Fruit fly (Drosophila melanogaster) whole organism, embryonic: Measurements from ENCODE around the gene Noa36.

Source experiments
- Asciz ChIP-seq: fragments of 200-800 bp; sonication (Bioruptor generic); optimal IDR thresholded peaks from 2 replicates; lab custom pipeline; 2017; ENCODE audit warnings: missing biosample characterization, mild to moderate bottlenecking, missing genetic modification characterization, missing genetic modification reagents
- CG10209 ChIP-seq: fragments of 200-800 bp; sonication (Bioruptor generic); optimal IDR thresholded peaks from 3 replicates; lab custom pipeline; 2017; ENCODE audit warnings: missing biosample characterization, mild to moderate bottlenecking, missing genetic modification characterization, missing genetic modification reagents
- CG1233 ChIP-seq: fragments of 200-800 bp; sonication (Bioruptor generic); optimal IDR thresholded peaks from 4 replicates; lab custom pipeline; 2018; ENCODE audit warnings: missing biosample characterization, mild to moderate bottlenecking, missing genetic modification characterization
- CG1529 ChIP-seq: fragments of 200-800 bp; sonication (Bioruptor generic); optimal IDR thresholded peaks from 3 replicates; lab custom pipeline; 2018; ENCODE audit warnings: missing biosample characterization, missing genetic modification characterization
- CG17328 ChIP-seq: fragments of 200-800 bp; sonication (Bioruptor generic); IDR thresholded peaks from 2 replicates; pipeline ENCODE4 v1.3.6; 2022; ENCODE audit warnings: missing biosample characterization, missing genetic modification characterization
- CG18764 ChIP-seq: fragments of 200-800 bp; sonication (Bioruptor generic); optimal IDR thresholded peaks from 3 replicates; lab custom pipeline; 2016; ENCODE audit warnings: missing biosample characterization, missing genetic modification characterization
- CG2116 ChIP-seq: fragments of 200-800 bp; sonication (Bioruptor generic); optimal IDR thresholded peaks from 3 replicates; lab custom pipeline; 2018; ENCODE audit warnings: missing biosample characterization, mild to moderate bottlenecking, missing genetic modification characterization
- CG2678 ChIP-seq: fragments of 200-800 bp; sonication (Bioruptor generic); optimal IDR thresholded peaks from 3 replicates; lab custom pipeline; 2019; ENCODE audit warnings: missing biosample characterization, mild to moderate bottlenecking, missing genetic modification characterization, moderate library complexity
- CG5245 ChIP-seq: fragments of 200-800 bp; sonication (Bioruptor generic); optimal IDR thresholded peaks from 3 replicates; lab custom pipeline; 2016; ENCODE audit warnings: missing biosample characterization, missing genetic modification characterization
- CG7928 ChIP-seq: fragments of 200-800 bp; sonication (Bioruptor generic); optimal IDR thresholded peaks from 2 replicates; lab custom pipeline; 2017; ENCODE audit warnings: missing biosample characterization, mild to moderate bottlenecking, missing genetic modification characterization
- CG8290 ChIP-seq, 3 experiments: fragments of 200-800 bp; sonication (Bioruptor generic); optimal IDR thresholded peaks; 2 replicates each; lab custom pipeline; 2016 to 2019; ENCODE audit warnings: missing biosample characterization in 3 of 3, missing genetic modification characterization in 3 of 3, mild to moderate bottlenecking in 2 of 3, moderate library complexity in 1 of 3
- CG9727 ChIP-seq: fragments of 200-800 bp; sonication (Bioruptor generic); optimal IDR thresholded peaks from 3 replicates; lab custom pipeline; 2017; ENCODE audit warnings: missing biosample characterization, mild to moderate bottlenecking, missing genetic modification characterization
- CoRest ChIP-seq: fragments of 200-800 bp; sonication (Bioruptor generic); optimal IDR thresholded peaks from 3 replicates; lab custom pipeline; 2018; ENCODE audit warnings: missing biosample characterization, mild to moderate bottlenecking, missing genetic modification characterization, moderate library complexity
- Dad ChIP-seq: fragments of 200-800 bp; sonication (Bioruptor generic); optimal IDR thresholded peaks from 3 replicates; lab custom pipeline; 2016; ENCODE audit warnings: missing biosample characterization, missing genetic modification characterization
- Fer3 ChIP-seq: fragments of 200-800 bp; sonication (Bioruptor generic); optimal IDR thresholded peaks from 2 replicates; lab custom pipeline; 2018; ENCODE audit warnings: missing biosample characterization, mild to moderate bottlenecking, missing genetic modification characterization, moderate library complexity
- TFAM ChIP-seq: fragments of 200-800 bp; sonication (Bioruptor generic); optimal IDR thresholded peaks from 2 replicates; lab custom pipeline; 2017; ENCODE audit warnings: missing biosample characterization, missing genetic modification characterization, inconsistent platforms
- ac ChIP-seq: fragments of 200-800 bp; sonication (Bioruptor generic); optimal IDR thresholded peaks from 3 replicates; lab custom pipeline; 2017; ENCODE audit warnings: missing biosample characterization, mild to moderate bottlenecking, missing genetic modification characterization
- bcd ChIP-seq: fragments of 200-800 bp; sonication (Bioruptor generic); optimal IDR thresholded peaks from 2 replicates; lab custom pipeline; 2017; ENCODE audit warnings: missing biosample characterization, mild to moderate bottlenecking, missing genetic modification characterization
- cg ChIP-seq: fragments of 200-800 bp; sonication (Bioruptor generic); optimal IDR thresholded peaks from 3 replicates; lab custom pipeline; 2019; ENCODE audit warnings: missing biosample characterization, mild to moderate bottlenecking, missing genetic modification characterization, moderate library complexity
- croc ChIP-seq: fragments of 200-800 bp; sonication (Bioruptor generic); conservative IDR thresholded peaks from 3 replicates; pipeline ENCODE4 v1.3.6; 2022; ENCODE audit warnings: missing biosample characterization, missing genetic modification characterization
- dan ChIP-seq: fragments of 200-800 bp; sonication (Bioruptor generic); IDR thresholded peaks from 2 replicates; pipeline ENCODE4 v1.3.6; 2022; ENCODE audit warnings: missing biosample characterization, missing genetic modification characterization
- dmrt11E ChIP-seq: fragments of 200-800 bp; sonication (Bioruptor generic); optimal IDR thresholded peaks from 3 replicates; lab custom pipeline; 2018; ENCODE audit warnings: missing biosample characterization, mild to moderate bottlenecking, missing genetic modification characterization, moderate library complexity
- grau ChIP-seq: fragments of 200-800 bp; optimal IDR thresholded peaks from 3 replicates; lab custom pipeline; 2019; ENCODE audit warnings: missing biosample characterization, mild to moderate bottlenecking, missing genetic modification characterization, moderate library complexity
- kni ChIP-seq: fragments of 200-800 bp; sonication (Bioruptor generic); optimal IDR thresholded peaks from 3 replicates; lab custom pipeline; 2017; ENCODE audit warnings: mild to moderate bottlenecking, missing biosample characterization, missing genetic modification reagents, missing genetic modification characterization
- lab ChIP-seq: fragments of 200-800 bp; sonication (Bioruptor generic); optimal IDR thresholded peaks from 3 replicates; lab custom pipeline; 2017; ENCODE audit warnings: missing biosample characterization, missing genetic modification characterization, mild to moderate bottlenecking, moderate library complexity, missing genetic modification reagents
- nerfin-1 ChIP-seq: fragments of 200-800 bp; sonication (Bioruptor generic); optimal IDR thresholded peaks from 3 replicates; lab custom pipeline; 2019; ENCODE audit warnings: missing biosample characterization, mild to moderate bottlenecking, missing genetic modification characterization, moderate library complexity
- sc ChIP-seq, 3 experiments: fragments of >200 bp in 2 of 3; fragments of 200-800 bp in 1 of 3; sonication (Bioruptor generic) in 1 of 3; optimal IDR thresholded peaks; 2 replicates in 2 of 3; 3 replicates in 1 of 3; lab custom pipeline; 2017; ENCODE audit warnings: mild to moderate bottlenecking in 1 of 3, missing biosample characterization in 1 of 3, missing genetic modification characterization in 1 of 3, missing genetic modification reagents in 1 of 3
- sens ChIP-seq: fragments of 200-800 bp; sonication (Bioruptor generic); peaks from one replicate; lab custom pipeline; 2016; ENCODE audit warnings: missing biosample characterization, missing genetic modification characterization
- sim ChIP-seq: fragments of 200-800 bp; sonication (Bioruptor generic); IDR thresholded peaks from 2 replicates; pipeline ENCODE4 v1.3.6; 2022; ENCODE audit warnings: missing biosample characterization, missing genetic modification characterization
- sima ChIP-seq: fragments of 200-800 bp; sonication (Bioruptor generic); optimal IDR thresholded peaks from 2 replicates; lab custom pipeline; 2016; ENCODE audit warnings: missing biosample characterization, missing genetic modification characterization
- sob ChIP-seq: fragments of 200-800 bp; sonication (Bioruptor generic); IDR thresholded peaks from 2 replicates; pipeline ENCODE4 v1.3.6; 2022; ENCODE audit warnings: missing biosample characterization, missing genetic modification characterization
- stc ChIP-seq: fragments of 200-800 bp; sonication (Bioruptor generic); IDR thresholded peaks from 2 replicates; pipeline ENCODE4 v1.3.6; 2022; ENCODE audit warnings: missing biosample characterization, missing genetic modification characterization
- tap ChIP-seq: fragments of 200-800 bp; optimal IDR thresholded peaks from 3 replicates; lab custom pipeline; 2019; ENCODE audit warnings: missing biosample characterization, mild to moderate bottlenecking, missing genetic modification characterization, moderate library complexity
- zen ChIP-seq: fragments of 200-800 bp; sonication (Bioruptor generic); optimal IDR thresholded peaks from 3 replicates; lab custom pipeline; 2018; ENCODE audit warnings: missing biosample characterization, mild to moderate bottlenecking, missing genetic modification characterization, moderate library complexity

The Noa36 gene

DNA sequence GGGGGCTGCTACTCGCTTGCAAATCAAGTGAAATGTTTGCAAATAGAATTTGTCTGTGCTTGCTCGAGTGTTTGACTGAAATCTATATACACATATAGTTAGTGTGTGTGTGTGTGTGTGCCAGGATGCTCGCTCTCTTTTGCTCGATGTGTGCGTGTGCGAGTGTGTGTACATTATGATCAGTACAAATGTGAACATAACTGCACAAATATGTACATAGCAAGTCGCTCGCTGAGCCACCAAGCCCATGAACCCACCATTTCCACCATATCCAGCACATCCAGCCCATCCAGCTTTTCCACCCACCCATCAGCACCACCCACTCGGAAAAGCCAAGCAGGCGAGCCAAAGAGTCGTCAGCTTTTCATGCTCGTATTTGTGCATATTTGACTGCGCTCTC lies 46.8 kb downstream of the Noa36 start (continued):
- TF ChIP-seq ac (GFP tag; lab: Kevin White, UChicago) = peak; percentile 23
- no peak for TF ChIP-seq TFAM (GFP tag; lab: Kevin White, UChicago)
- TF ChIP-seq dmrt11E (tag; lab: Kevin White, UChicago) = peak; percentile 26
- TF ChIP-seq CG8290 (GFP tag; optimal IDR thresholded peaks at IDR 0.05; lab: Kevin White, UChicago) = no peak
- TF ChIP-seq CG8290 (tag; optimal IDR thresholded peaks at IDR 0.05; lab: Kevin White, UChicago) = peak in 1 of 2 experiments; percentile 9
- peak; percentile 4 for TF ChIP-seq kni (GFP tag; lab: Kevin White, UChicago)
- peak; percentile 2 for TF ChIP-seq Asciz (GFP tag; lab: Kevin White, UChicago)
- TF ChIP-seq CG17328 (GFP tag; lab: Robert Waterston, UW) = 0 out of 2 replicates have a peak, but pooled peaks have one; percentile 25
- peak; percentile 30 for TF ChIP-seq CG9727 (GFP tag; lab: Kevin White, UChicago)
- 0 out of 2 replicates have a peak, but pooled peaks have one; percentile 41 for TF ChIP-seq sim
- peak; percentile 2 for TF ChIP-seq CG2678 (tag; lab: Kevin White, UChicago)
- peak; percentile 8 for TF ChIP-seq nerfin-1
- peak; percentile 9 for TF ChIP-seq CG1529 (GFP tag; lab: Kevin White, UChicago)
- TF ChIP-seq croc (GFP tag; lab: Robert Waterston, UW) = no peak
- TF ChIP-seq lab (GFP tag; lab: Kevin White, UChicago) = peak; percentile 38
- peak; percentile 6 for TF ChIP-seq bcd (GFP tag; lab: Kevin White, UChicago)
- peak; percentile 1 for TF ChIP-seq cg (GFP tag; lab: Kevin White, UChicago)
- no peak for TF ChIP-seq tap (tag; lab: Kevin White, UChicago)
- TF ChIP-seq CG1233 (GFP tag; lab: Kevin White, UChicago) = peak; percentile 28
- TF ChIP-seq CG18764 (GFP tag; lab: Kevin White, UChicago) = peak; percentile 25
- TF ChIP-seq CG10209 = peak; percentile 34
- no peak for TF ChIP-seq sc (optimal IDR thresholded peaks at IDR 0.05; lab: Kevin White, UChicago)
- TF ChIP-seq sc (GFP tag; optimal IDR thresholded peaks at IDR 0.05; lab: Kevin White, UChicago) = peak; percentile 25
- TF ChIP-seq CoRest = no peak
- TF ChIP-seq sima (GFP tag; lab: Kevin White, UChicago) = no peak
- peak; percentile 53 for TF ChIP-seq sens (GFP tag; lab: Kevin White, UChicago)
- no peak for TF ChIP-seq sob (GFP tag; lab: Robert Waterston, UW)

DNA sequence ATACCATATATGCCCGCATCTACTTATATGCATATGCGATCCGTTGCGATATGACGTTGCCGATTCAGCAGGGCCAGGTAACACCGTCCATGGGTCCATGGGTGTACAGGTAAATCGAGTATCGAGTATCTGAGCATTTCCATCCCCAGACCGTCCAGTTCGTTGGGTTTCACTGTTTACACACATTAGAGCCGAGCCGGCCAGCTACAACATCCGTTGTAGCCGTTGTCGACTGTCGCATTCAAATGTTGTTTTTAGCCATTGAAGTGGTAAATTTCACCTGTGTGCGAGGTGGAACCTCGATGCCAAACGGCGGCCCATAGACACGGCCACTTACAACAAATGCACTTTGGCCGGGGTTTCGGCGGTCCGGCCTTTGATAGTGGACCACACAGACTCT lies 50.6 kb downstream of the Noa36 start:
- TF ChIP-seq stc = no peak
- no peak for TF ChIP-seq dan
- TF ChIP-seq Dad = no peak
- no peak for TF ChIP-seq Fer3
- peak; percentile 57 for TF ChIP-seq grau
- TF ChIP-seq CG7928 (GFP tag; lab: Kevin White, UChicago) = no peak
- TF ChIP-seq CG5245 (GFP tag; lab: Kevin White, UChicago) = no peak
- peak; percentile 34 for TF ChIP-seq zen (tag; lab: Kevin White, UChicago)
- TF ChIP-seq CG2116 (GFP tag; lab: Kevin White, UChicago) = no peak
- TF ChIP-seq kni (GFP tag; lab: Kevin White, UChicago) = peak; percentile 34
